Worm (Caenorhabditis elegans) whole organism, late embryonic: ENCODE measurements around the gene C01G10.15.

ENCODE experiments used
- dmd-4 ChIP-seq: sonication (generic microtip); optimal IDR thresholded peaks from 2 replicates; lab custom pipeline; 2016; ENCODE audit warnings: borderline replicate concordance, missing genetic modification characterization, missing compliant biosample characterization
- dve-1 ChIP-seq: sonication (generic microtip); optimal IDR thresholded peaks from 2 replicates; lab custom pipeline; 2017; ENCODE audit warnings: antibody characterized with exemption, mild to moderate bottlenecking, missing genetic modification characterization, missing compliant biosample characterization
- ets-4 ChIP-seq: sonication (generic microtip); optimal IDR thresholded peaks from 2 replicates; lab custom pipeline; 2016; ENCODE audit warnings: missing genetic modification characterization, missing compliant biosample characterization
- nhr-232 ChIP-seq: sonication (generic microtip); optimal IDR thresholded peaks from 2 replicates; lab custom pipeline; 2016; ENCODE audit warnings: missing genetic modification characterization, missing compliant biosample characterization
- pha-2 ChIP-seq: sonication (generic microtip); optimal IDR thresholded peaks from 2 replicates; lab custom pipeline; 2017; ENCODE audit warnings: mild to moderate bottlenecking, missing genetic modification characterization, missing compliant biosample characterization
- pha-4 ChIP-seq: fragments of 150-350 bp; optimal IDR thresholded peaks from 2 replicates; lab custom pipeline; 2018; ENCODE audit warnings: missing biosample characterization, missing genetic modification reagents, missing genetic modification characterization
- unc-86 ChIP-seq: sonication (generic microtip); optimal IDR thresholded peaks from 2 replicates; lab custom pipeline; 2016; ENCODE audit warnings: missing genetic modification characterization, missing compliant biosample characterization

- TF ChIP-seq pha-2 (tag; lab: Kevin White, UChicago): no peak
- no peak for TF ChIP-seq pha-4 (tag; lab: Kevin White, UChicago)
- TF ChIP-seq nhr-232: no peak
- TF ChIP-seq unc-86 (tag; lab: Kevin White, UChicago): no peak
- no peak for TF ChIP-seq dmd-4
- no peak for TF ChIP-seq ets-4 (tag; lab: Kevin White, UChicago)
- TF ChIP-seq dve-1 (tag; lab: Kevin White, UChicago): no peak
These were observed 24.6 kb upstream of the C01G10.15 start, which contains the start of gene T01G5.7 for ce11 chrV:15111660-15112059.
